Fruit fly (Drosophila melanogaster) whole organism, embryonic: Measurements from ENCODE around the gene Cpr62Bc.
A peak's percentile ranks its signal among the peaks of the same experiment; 100 is the strongest.

Source experiments
- BEAF-32 ChIP-seq: fragments of 200-800 bp; sonication (Bioruptor generic); optimal IDR thresholded peaks from 3 replicates; lab custom pipeline; 2017; ENCODE audit warnings: missing biosample characterization, missing genetic modification characterization, mild to moderate bottlenecking, moderate library complexity, missing genetic modification reagents
- CG10959 ChIP-seq: fragments of 200-800 bp; sonication (Bioruptor generic); IDR thresholded peaks from 2 replicates; pipeline ENCODE4 v1.3.6; 2022; ENCODE audit warnings: missing biosample characterization, missing genetic modification characterization
- CG13894 ChIP-seq: fragments of 200-800 bp; sonication (Bioruptor generic); optimal IDR thresholded peaks from 3 replicates; lab custom pipeline; 2018; ENCODE audit warnings: missing biosample characterization, mild to moderate bottlenecking, missing genetic modification characterization, moderate library complexity
- CG14441 ChIP-seq: fragments of 200-800 bp; sonication (Bioruptor generic); IDR thresholded peaks from 2 replicates; pipeline ENCODE4 v1.3.6; 2022; ENCODE audit warnings: missing biosample characterization, missing genetic modification characterization
- CG16779 ChIP-seq: fragments of 200-800 bp; sonication (Bioruptor generic); IDR thresholded peaks from 2 replicates; pipeline ENCODE4 v1.3.6; 2022; ENCODE audit warnings: missing biosample characterization, missing genetic modification characterization
- CG16813 ChIP-seq: fragments of 200-800 bp; sonication (Bioruptor generic); IDR thresholded peaks from 3 replicates; pipeline ENCODE4 v1.3.6; 2022; ENCODE audit warnings: missing biosample characterization, missing genetic modification characterization; ENCODE audit not compliant: partially characterized antibody
- CG17186 ChIP-seq: fragments of 200-800 bp; sonication (Bioruptor generic); optimal IDR thresholded peaks from 3 replicates; lab custom pipeline; 2017; ENCODE audit warnings: missing biosample characterization, missing genetic modification reagents, missing genetic modification characterization
- CG18011 ChIP-seq: fragments of 200-800 bp; sonication (Bioruptor generic); optimal IDR thresholded peaks from 2 replicates; lab custom pipeline; 2017; ENCODE audit warnings: missing biosample characterization, missing genetic modification characterization, mild to moderate bottlenecking, moderate library complexity, missing genotype
- CG2116 ChIP-seq: fragments of 200-800 bp; sonication (Bioruptor generic); optimal IDR thresholded peaks from 3 replicates; lab custom pipeline; 2018; ENCODE audit warnings: missing biosample characterization, mild to moderate bottlenecking, missing genetic modification characterization
- CG2129 ChIP-seq: fragments of 200-800 bp; sonication (Bioruptor generic); IDR thresholded peaks from 2 replicates; pipeline ENCODE4 v1.3.6; 2022; ENCODE audit warnings: missing biosample characterization, missing genetic modification characterization; ENCODE audit not compliant: partially characterized antibody
- CG31441 ChIP-seq: fragments of 200-800 bp; sonication (Bioruptor generic); IDR thresholded peaks from 2 replicates; pipeline ENCODE4 v1.3.6; 2022; ENCODE audit warnings: missing biosample characterization, missing genetic modification characterization
- CG34224 ChIP-seq: fragments of 200-800 bp; sonication (Bioruptor generic); IDR thresholded peaks from 3 replicates; pipeline ENCODE4 v1.3.6; 2022; ENCODE audit warnings: missing biosample characterization, missing genetic modification characterization; ENCODE audit not compliant: partially characterized antibody
- CG7357 ChIP-seq: fragments of 200-800 bp; sonication (Bioruptor generic); IDR thresholded peaks from 3 replicates; pipeline ENCODE4 v1.3.6; 2022; ENCODE audit warnings: missing biosample characterization, missing genetic modification characterization
- CG8290 ChIP-seq, 3 experiments: fragments of 200-800 bp; sonication (Bioruptor generic); optimal IDR thresholded peaks; 2 replicates each; lab custom pipeline; 2016 to 2019; ENCODE audit warnings: missing biosample characterization in 3 of 3, missing genetic modification characterization in 3 of 3, mild to moderate bottlenecking in 2 of 3, moderate library complexity in 1 of 3
- CG9727 ChIP-seq: fragments of 200-800 bp; sonication (Bioruptor generic); optimal IDR thresholded peaks from 3 replicates; lab custom pipeline; 2017; ENCODE audit warnings: missing biosample characterization, mild to moderate bottlenecking, missing genetic modification characterization
- CTCF ChIP-seq: fragments of 200-800 bp; sonication (Bioruptor generic); optimal IDR thresholded peaks from 2 replicates; lab custom pipeline; 2017; ENCODE audit warnings: missing biosample characterization, mild to moderate bottlenecking, missing genetic modification characterization, moderate library complexity
- Deaf1 ChIP-seq: fragments of 200-800 bp; optimal IDR thresholded peaks from 3 replicates; lab custom pipeline; 2019; ENCODE audit warnings: missing biosample characterization, mild to moderate bottlenecking, missing genetic modification characterization, moderate library complexity
- Ets97D ChIP-seq: fragments of 200-800 bp; sonication (Bioruptor generic); optimal IDR thresholded peaks from 3 replicates; lab custom pipeline; 2016; ENCODE audit warnings: missing biosample characterization, missing genetic modification characterization
- H15 ChIP-seq: fragments of 200-800 bp; sonication (Bioruptor generic); IDR thresholded peaks from 3 replicates; pipeline ENCODE4 v1.3.6; 2022; ENCODE audit warnings: missing biosample characterization, missing genetic modification characterization
- HLH4C ChIP-seq: fragments of 200-800 bp; sonication (Bioruptor generic); IDR thresholded peaks from 3 replicates; pipeline ENCODE4 v1.3.6; 2022; ENCODE audit warnings: missing biosample characterization, missing genetic modification characterization; ENCODE audit not compliant: partially characterized antibody
- Hr51 ChIP-seq, 2 experiments: fragments of 200-800 bp; sonication (Bioruptor generic); optimal IDR thresholded peaks; 2 replicates in 1 of 2; 3 replicates in 1 of 2; lab custom pipeline; 2016 to 2018; ENCODE audit warnings: missing biosample characterization in 2 of 2, missing genetic modification characterization in 2 of 2, mild to moderate bottlenecking in 1 of 2, moderate library complexity in 1 of 2
- MBD-R2 ChIP-seq: fragments of 200-800 bp; sonication (Bioruptor generic); IDR thresholded peaks from 2 replicates; pipeline ENCODE4 v1.3.6; 2022; ENCODE audit warnings: missing biosample characterization, missing genetic modification characterization
- MESR4 ChIP-seq: fragments of 200-800 bp; sonication (Bioruptor generic); optimal IDR thresholded peaks from 2 replicates; lab custom pipeline; 2018; ENCODE audit warnings: missing biosample characterization, mild to moderate bottlenecking, missing genetic modification characterization, moderate library complexity
- Myb ChIP-seq: fragments of 200-800 bp; sonication (Bioruptor generic); optimal IDR thresholded peaks from 2 replicates; lab custom pipeline; 2016; ENCODE audit warnings: missing biosample characterization, missing genetic modification characterization
- Nf-YB ChIP-seq: fragments of 200-800 bp; sonication (Bioruptor generic); optimal IDR thresholded peaks from 3 replicates; lab custom pipeline; 2019; ENCODE audit warnings: missing biosample characterization, mild to moderate bottlenecking, missing genetic modification characterization, moderate library complexity
- Opbp ChIP-seq: fragments of 200-800 bp; sonication (Bioruptor generic); IDR thresholded peaks from 3 replicates; pipeline ENCODE4 v1.3.6; 2022; ENCODE audit warnings: missing biosample characterization, missing genetic modification characterization; ENCODE audit not compliant: partially characterized antibody
- Scr ChIP-seq: fragments of 200-800 bp; sonication (Bioruptor generic); IDR thresholded peaks from 2 replicates; pipeline ENCODE4 v1.3.6; 2022; ENCODE audit warnings: missing biosample characterization, missing genetic modification characterization; ENCODE audit not compliant: partially characterized antibody
- Vsx1 ChIP-seq: fragments of 200-800 bp; sonication (Bioruptor generic); optimal IDR thresholded peaks from 2 replicates; lab custom pipeline; 2017; ENCODE audit warnings: missing biosample characterization, mild to moderate bottlenecking, missing genetic modification characterization, missing genetic modification reagents
- amos ChIP-seq: fragments of 200-800 bp; sonication (Bioruptor generic); IDR thresholded peaks from 2 replicates; pipeline ENCODE4 v1.3.6; 2022; ENCODE audit warnings: missing biosample characterization, missing genetic modification characterization; ENCODE audit not compliant: partially characterized antibody
- ato ChIP-seq: fragments of 200-800 bp; sonication (Bioruptor generic); IDR thresholded peaks from 2 replicates; pipeline ENCODE4 v1.3.6; 2022; ENCODE audit warnings: missing biosample characterization, missing genetic modification characterization; ENCODE audit not compliant: partially characterized antibody
- bbx ChIP-seq: fragments of 200-800 bp; sonication (Bioruptor generic); IDR thresholded peaks from 2 replicates; pipeline ENCODE4 v1.3.6; 2022; ENCODE audit warnings: missing biosample characterization, missing genetic modification characterization; ENCODE audit not compliant: partially characterized antibody
- ci ChIP-seq: fragments of 200-800 bp; sonication (Bioruptor generic); IDR thresholded peaks from 3 replicates; pipeline ENCODE4 v1.3.6; 2022; ENCODE audit warnings: missing biosample characterization, missing genetic modification characterization
- croc ChIP-seq: fragments of 200-800 bp; sonication (Bioruptor generic); conservative IDR thresholded peaks from 3 replicates; pipeline ENCODE4 v1.3.6; 2022; ENCODE audit warnings: missing biosample characterization, missing genetic modification characterization
- exex ChIP-seq: fragments of 200-800 bp; sonication (Bioruptor generic); optimal IDR thresholded peaks from 4 replicates; lab custom pipeline; 2018; ENCODE audit warnings: missing biosample characterization, mild to moderate bottlenecking, missing genetic modification characterization, moderate library complexity
- ftz-f1 ChIP-seq: fragments of 200-800 bp; sonication (Bioruptor generic); optimal IDR thresholded peaks from 2 replicates; lab custom pipeline; 2016; ENCODE audit warnings: missing biosample characterization, missing genetic modification characterization
- grau ChIP-seq: fragments of 200-800 bp; optimal IDR thresholded peaks from 3 replicates; lab custom pipeline; 2019; ENCODE audit warnings: missing biosample characterization, mild to moderate bottlenecking, missing genetic modification characterization, moderate library complexity
- grn ChIP-seq: fragments of 200-800 bp; sonication (Bioruptor generic); optimal IDR thresholded peaks from 3 replicates; lab custom pipeline; 2017; ENCODE audit warnings: missing biosample characterization, missing genetic modification characterization
- hkb ChIP-seq, 2 experiments: fragments of 200-800 bp in 1 of 2; fragments of >200 bp in 1 of 2; sonication (Bioruptor generic) in 1 of 2; IDR thresholded peaks in 1 of 2; optimal IDR thresholded peaks in 1 of 2; 2 replicates each; pipeline versions ENCODE4 v1.3.6 to Lab custom; 2017 to 2022; ENCODE audit warnings: missing biosample characterization in 1 of 2, missing genetic modification characterization in 1 of 2
- kah ChIP-seq: fragments of 200-800 bp; sonication (Bioruptor generic); optimal IDR thresholded peaks from 2 replicates; lab custom pipeline; 2018; ENCODE audit warnings: missing biosample characterization, mild to moderate bottlenecking, missing genetic modification characterization
- sr ChIP-seq: fragments of 200-800 bp; sonication (Bioruptor generic); IDR thresholded peaks from 3 replicates; pipeline ENCODE4 v1.3.6; 2022; ENCODE audit warnings: missing biosample characterization, missing genetic modification characterization
- stc ChIP-seq: fragments of 200-800 bp; sonication (Bioruptor generic); IDR thresholded peaks from 2 replicates; pipeline ENCODE4 v1.3.6; 2022; ENCODE audit warnings: missing biosample characterization, missing genetic modification characterization
- stwl ChIP-seq: fragments of 200-800 bp; sonication (Bioruptor generic); optimal IDR thresholded peaks from 3 replicates; lab custom pipeline; 2018; ENCODE audit warnings: missing biosample characterization, mild to moderate bottlenecking, missing genetic modification characterization, moderate library complexity
- tap ChIP-seq: fragments of 200-800 bp; optimal IDR thresholded peaks from 3 replicates; lab custom pipeline; 2019; ENCODE audit warnings: missing biosample characterization, mild to moderate bottlenecking, missing genetic modification characterization, moderate library complexity
- tgo ChIP-seq: fragments of 200-800 bp; sonication (Bioruptor generic); IDR thresholded peaks from 3 replicates; pipeline ENCODE4 v1.3.6; 2022; ENCODE audit warnings: missing biosample characterization, missing genetic modification characterization
- trem ChIP-seq: fragments of 200-800 bp; optimal IDR thresholded peaks from 3 replicates; lab custom pipeline; 2019; ENCODE audit warnings: missing biosample characterization, mild to moderate bottlenecking, missing genetic modification characterization, moderate library complexity
- unc-4 ChIP-seq: fragments of 200-800 bp; sonication (Bioruptor generic); IDR thresholded peaks from 2 replicates; pipeline ENCODE4 v1.3.6; 2022; ENCODE audit warnings: missing biosample characterization, missing genetic modification characterization; ENCODE audit not compliant: partially characterized antibody
- vvl ChIP-seq: fragments of 200-800 bp; sonication (Bioruptor generic); IDR thresholded peaks from 2 replicates; pipeline ENCODE4 v1.3.6; 2022; ENCODE audit warnings: missing biosample characterization, missing genetic modification characterization
- zen2 ChIP-seq: fragments of 200-800 bp; sonication (Bioruptor generic); IDR thresholded peaks from 3 replicates; pipeline ENCODE4 v1.3.6; 2022; ENCODE audit warnings: missing biosample characterization, missing genetic modification characterization; ENCODE audit not compliant: partially characterized antibody

Cpr62Bc gene

dm6 chr3L:1884652-1885051 lies 42.8 kb upstream of the Cpr62Bc start, which contains the start of gene Aprt (continued):
- TF ChIP-seq grn (GFP tag; lab: Kevin White, UChicago) (peak; percentile 59), Opbp (GFP tag; lab: Robert Waterston, UW) (peak; percentile 86), tgo (GFP tag; lab: Robert Waterston, UW) (no peak), zen2 (GFP tag; lab: Robert Waterston, UW) (peak; percentile 76), Vsx1 (GFP tag; lab: Kevin White, UChicago) (no peak), Hr51 (GFP tag; optimal IDR thresholded peaks at IDR 0.05; lab: Kevin White, UChicago) (peak in 1 of 2 experiments; percentile 0), Myb (GFP tag; lab: Kevin White, UChicago) (no peak), kah (peak; percentile 98), hkb (optimal IDR thresholded peaks at IDR 0.05; lab: Kevin White, UChicago) (no peak), hkb (GFP tag; IDR thresholded peaks at IDR 0.05; lab: Robert Waterston, UW) (0 out of 2 replicates have a peak, but pooled peaks have one; percentile 6), grau (peak; percentile 28), BEAF-32 (GFP tag; lab: Kevin White, UChicago) (peak; percentile 78), CG7357 (GFP tag; lab: Robert Waterston, UW) (no peak), trem (tag; lab: Kevin White, UChicago) (peak; percentile 54), ci (GFP tag; lab: Robert Waterston, UW) (0 out of 3 replicates have a peak, but pooled peaks have one; percentile 19), Deaf1 (tag; lab: Kevin White, UChicago) (peak; percentile 11), vvl (GFP tag; lab: Robert Waterston, UW) (0 out of 2 replicates have a peak, but pooled peaks have one; percentile 10), CG14441 (no peak), unc-4 (GFP tag; lab: Robert Waterston, UW) (peak; percentile 87), exex (tag; lab: Kevin White, UChicago) (peak; percentile 60), tap (tag; lab: Kevin White, UChicago) (no peak), CG16779 (GFP tag; lab: Robert Waterston, UW) (no peak), CG18011 (GFP tag; lab: Kevin White, UChicago) (peak; percentile 29), CG2116 (GFP tag; lab: Kevin White, UChicago) (peak; percentile 37), amos (GFP tag; lab: Robert Waterston, UW) (peak; percentile 81), CG2129 (peak; percentile 55; the same call in 1 of the 2 replicates), CG13894 (tag; lab: Kevin White, UChicago) (peak; percentile 19), Nf-YB (GFP tag; lab: Kevin White, UChicago) (no peak), CG17186 (GFP tag; lab: Kevin White, UChicago) (peak; percentile 40), croc (GFP tag; lab: Robert Waterston, UW) (no peak), HLH4C (peak; percentile 52; the same call in 2 of the 3 replicates), CG8290 (GFP tag; optimal IDR thresholded peaks at IDR 0.05; lab: Kevin White, UChicago) (no peak), CG8290 (tag; optimal IDR thresholded peaks at IDR 0.05; lab: Kevin White, UChicago) (peak in 1 of 2 experiments; percentile 42), CG10959 (GFP tag; lab: Robert Waterston, UW) (no peak), Ets97D (GFP tag; lab: Kevin White, UChicago) (peak; percentile 2), bbx (peak; percentile 81), ftz-f1 (GFP tag; lab: Kevin White, UChicago) (peak; percentile 81), H15 (no peak), CG34224 (peak; percentile 94), CG9727 (GFP tag; lab: Kevin White, UChicago) (peak; percentile 17), Scr (GFP tag; lab: Robert Waterston, UW) (peak; percentile 76), ato (GFP tag; lab: Robert Waterston, UW) (peak; percentile 63), sr (no peak), MESR4 (peak; percentile 46), CTCF (GFP tag; lab: Kevin White, UChicago) (peak; percentile 64), MBD-R2 (GFP tag; lab: Robert Waterston, UW) (peak; percentile 68; the same call in 1 of the 2 replicates), CG31441 (GFP tag; lab: Robert Waterston, UW) (peak; percentile 34; the same call in 1 of the 2 replicates), stc (GFP tag; lab: Robert Waterston, UW) (no peak), CG16813 (peak; percentile 66), stwl (peak; percentile 12)
